Fruit fly (Drosophila melanogaster) whole organism, prepupa: ENCODE data around the gene Tsp2A.
A peak's percentile ranks its signal among the peaks of the same experiment; 100 is the strongest.

Source experiments
- Blimp-1 ChIP-seq: fragments of 200-800 bp; sonication (Bioruptor generic); optimal IDR thresholded peaks from 3 replicates; lab custom pipeline; 2017; ENCODE audit warnings: missing biosample characterization, missing genetic modification characterization, mild to moderate bottlenecking, moderate library complexity, missing genetic modification reagents
- CG10631 ChIP-seq: fragments of 200-800 bp; sonication (Bioruptor generic); optimal IDR thresholded peaks from 2 replicates; lab custom pipeline; 2016; ENCODE audit warnings: missing biosample characterization, missing genetic modification characterization
- CG11294 ChIP-seq: fragments of 200-800 bp; sonication (Bioruptor generic); IDR thresholded peaks from 2 replicates; pipeline ENCODE4 v1.3.6; 2022; ENCODE audit warnings: missing biosample characterization, missing genetic modification characterization
- CG11762 ChIP-seq: fragments of 200-800 bp; sonication (Bioruptor generic); optimal IDR thresholded peaks from 3 replicates; lab custom pipeline; 2016; ENCODE audit warnings: missing biosample characterization, missing genetic modification characterization; ENCODE audit not compliant: insufficient read depth
- CG1621 ChIP-seq: fragments of 200-800 bp; sonication (Bioruptor generic); optimal IDR thresholded peaks from 3 replicates; lab custom pipeline; 2018; ENCODE audit warnings: missing biosample characterization, mild to moderate bottlenecking, missing genetic modification characterization
- CG16779 ChIP-seq: fragments of 200-800 bp; sonication (Bioruptor generic); optimal IDR thresholded peaks from 3 replicates; lab custom pipeline; 2017; ENCODE audit warnings: missing biosample characterization, mild to moderate bottlenecking, missing genetic modification characterization
- CG3032 ChIP-seq: fragments of 200-800 bp; optimal IDR thresholded peaks from 2 replicates; lab custom pipeline; 2019; ENCODE audit warnings: missing biosample characterization, mild to moderate bottlenecking, missing genetic modification characterization, moderate library complexity
- CG31627 ChIP-seq: fragments of 200-800 bp; sonication (Bioruptor generic); optimal IDR thresholded peaks from 3 replicates; lab custom pipeline; 2016; ENCODE audit warnings: missing biosample characterization, missing genetic modification characterization
- CG32006 ChIP-seq: fragments of 200-800 bp; sonication (Bioruptor generic); optimal IDR thresholded peaks from 3 replicates; lab custom pipeline; 2017; ENCODE audit warnings: missing biosample characterization, mild to moderate bottlenecking, missing genetic modification characterization
- CG3919 ChIP-seq: fragments of 200-800 bp; sonication (Bioruptor generic); optimal IDR thresholded peaks from 3 replicates; lab custom pipeline; 2016; ENCODE audit warnings: missing biosample characterization, missing genetic modification characterization
- CG4318 ChIP-seq: fragments of 200-800 bp; sonication (Bioruptor generic); optimal IDR thresholded peaks from 3 replicates; lab custom pipeline; 2017; ENCODE audit warnings: missing biosample characterization, mild to moderate bottlenecking, missing genetic modification characterization
- CG6163 ChIP-seq: fragments of 200-800 bp; sonication (Bioruptor generic); IDR thresholded peaks from 3 replicates; pipeline ENCODE4 v1.3.6; 2022; ENCODE audit warnings: missing biosample characterization, missing genetic modification characterization
- CG6276 ChIP-seq: fragments of 200-800 bp; sonication (Bioruptor generic); optimal IDR thresholded peaks from 2 replicates; lab custom pipeline; 2017; ENCODE audit warnings: missing biosample characterization, mild to moderate bottlenecking, missing genetic modification characterization
- CG6792 ChIP-seq: fragments of 200-800 bp; sonication (Bioruptor generic); optimal IDR thresholded peaks from 3 replicates; lab custom pipeline; 2016; ENCODE audit warnings: missing biosample characterization, missing genetic modification characterization
- CG6808 ChIP-seq: fragments of 200-800 bp; sonication (Bioruptor generic); optimal IDR thresholded peaks from 3 replicates; lab custom pipeline; 2017; ENCODE audit warnings: missing biosample characterization, missing genetic modification characterization, mild to moderate bottlenecking, moderate library complexity, missing genetic modification reagents
- CG6854 ChIP-seq: fragments of 200-800 bp; sonication (Bioruptor generic); optimal IDR thresholded peaks from 2 replicates; lab custom pipeline; 2017; ENCODE audit warnings: missing biosample characterization, mild to moderate bottlenecking, missing genetic modification characterization
- CG7368 ChIP-seq: fragments of 200-800 bp; sonication (Bioruptor generic); optimal IDR thresholded peaks from 3 replicates; lab custom pipeline; 2016; ENCODE audit warnings: missing biosample characterization, missing genetic modification characterization
- CG8119 ChIP-seq: fragments of 200-800 bp; sonication (Bioruptor generic); IDR thresholded peaks from 3 replicates; pipeline ENCODE4 v1.3.6; 2022; ENCODE audit warnings: missing biosample characterization, missing genetic modification characterization
- CG8632 ChIP-seq: fragments of 200-800 bp; sonication (Bioruptor generic); optimal IDR thresholded peaks from 3 replicates; lab custom pipeline; 2016; ENCODE audit warnings: missing biosample characterization, missing genetic modification characterization
- CG9139 ChIP-seq: fragments of 200-800 bp; sonication (Bioruptor generic); optimal IDR thresholded peaks from 3 replicates; lab custom pipeline; 2017; ENCODE audit warnings: missing biosample characterization, mild to moderate bottlenecking, missing genetic modification characterization
- Eip78C ChIP-seq: fragments of 200-800 bp; sonication (Bioruptor generic); peaks from one replicate; lab custom pipeline; 2016; ENCODE audit warnings: missing biosample characterization, missing genetic modification characterization
- Eip93F ChIP-seq: fragments of 200-800 bp; sonication (Bioruptor generic); optimal IDR thresholded peaks from 2 replicates; lab custom pipeline; 2016; ENCODE audit warnings: missing biosample characterization, mild to moderate bottlenecking, missing genetic modification characterization
- Ets21C ChIP-seq: fragments of 200-800 bp; sonication (Bioruptor generic); optimal IDR thresholded peaks from 3 replicates; lab custom pipeline; 2016; ENCODE audit warnings: missing biosample characterization, missing genetic modification characterization
- Hr38 ChIP-seq: sonication (Bioruptor generic); optimal IDR thresholded peaks from 2 replicates; lab custom pipeline; 2016; ENCODE audit warnings: missing biosample characterization, missing genetic modification characterization
- Hr39 ChIP-seq: fragments of 200-800 bp; sonication (Bioruptor generic); optimal IDR thresholded peaks from 2 replicates; lab custom pipeline; 2016; ENCODE audit warnings: missing biosample characterization, missing genetic modification characterization
- Hr4 ChIP-seq: fragments of 200-800 bp; sonication (Bioruptor generic); optimal IDR thresholded peaks from 3 replicates; lab custom pipeline; 2016; ENCODE audit warnings: missing biosample characterization, missing genetic modification characterization
- Lpt ChIP-seq: fragments of 200-800 bp; sonication (Bioruptor generic); optimal IDR thresholded peaks from 3 replicates; lab custom pipeline; 2016; ENCODE audit warnings: missing biosample characterization, missing genetic modification characterization
- Met ChIP-seq: fragments of 200-800 bp; sonication (Bioruptor generic); optimal IDR thresholded peaks from 3 replicates; lab custom pipeline; 2016; ENCODE audit warnings: missing biosample characterization, missing genetic modification characterization
- OdsH ChIP-seq: fragments of 200-800 bp; sonication (Bioruptor generic); optimal IDR thresholded peaks from 3 replicates; lab custom pipeline; 2016; ENCODE audit warnings: missing biosample characterization, missing genetic modification characterization
- Smox ChIP-seq: fragments of 200-800 bp; sonication (Bioruptor generic); optimal IDR thresholded peaks from 3 replicates; lab custom pipeline; 2016; ENCODE audit warnings: missing biosample characterization, missing genetic modification characterization
- Sox102F ChIP-seq: fragments of 200-800 bp; sonication (Bioruptor generic); optimal IDR thresholded peaks from 2 replicates; lab custom pipeline; 2016; ENCODE audit warnings: missing biosample characterization, mild to moderate bottlenecking, missing genetic modification characterization
- Sox15 ChIP-seq: fragments of 200-800 bp; sonication (Bioruptor generic); optimal IDR thresholded peaks from 3 replicates; lab custom pipeline; 2016; ENCODE audit warnings: missing biosample characterization, missing genetic modification characterization
- achi ChIP-seq: fragments of 200-800 bp; sonication (Bioruptor generic); optimal IDR thresholded peaks from 3 replicates; lab custom pipeline; 2016; ENCODE audit warnings: missing biosample characterization, missing genetic modification characterization
- acj6 ChIP-seq: fragments of 200-800 bp; sonication (Bioruptor generic); optimal IDR thresholded peaks from 3 replicates; lab custom pipeline; 2016; ENCODE audit warnings: missing biosample characterization, missing genetic modification characterization
- cyc ChIP-seq: fragments of 200-800 bp; sonication (Bioruptor generic); optimal IDR thresholded peaks from 3 replicates; lab custom pipeline; 2016; ENCODE audit warnings: missing biosample characterization, missing genetic modification characterization
- dac ChIP-seq: fragments of 200-800 bp; sonication (Bioruptor generic); optimal IDR thresholded peaks from 2 replicates; lab custom pipeline; 2017; ENCODE audit warnings: missing biosample characterization, mild to moderate bottlenecking, missing genetic modification characterization
- dsx ChIP-seq: fragments of 200-800 bp; optimal IDR thresholded peaks from 3 replicates; lab custom pipeline; 2019; ENCODE audit warnings: missing biosample characterization, mild to moderate bottlenecking, missing genetic modification characterization, moderate library complexity; ENCODE audit not compliant: poor library complexity, severe bottlenecking
- eg ChIP-seq: fragments of 200-800 bp; sonication (Bioruptor generic); IDR thresholded peaks from 3 replicates; pipeline ENCODE4 v1.3.6; 2022; ENCODE audit warnings: missing biosample characterization, missing genetic modification characterization
- esn ChIP-seq: fragments of 200-800 bp; sonication (Bioruptor generic); optimal IDR thresholded peaks from 2 replicates; lab custom pipeline; 2016; ENCODE audit warnings: missing biosample characterization, mild to moderate bottlenecking, missing genetic modification characterization, moderate library complexity
- fd59A ChIP-seq: fragments of 200-800 bp; sonication (Bioruptor generic); optimal IDR thresholded peaks from 2 replicates; lab custom pipeline; 2017; ENCODE audit warnings: missing biosample characterization, mild to moderate bottlenecking, missing genetic modification characterization, missing genetic modification reagents
- fd85E ChIP-seq: fragments of 200-800 bp; sonication (Bioruptor generic); optimal IDR thresholded peaks from 3 replicates; lab custom pipeline; 2016; ENCODE audit warnings: missing biosample characterization, missing genetic modification characterization
- fkh ChIP-seq: fragments of 200-800 bp; sonication (Bioruptor generic); optimal IDR thresholded peaks from 3 replicates; lab custom pipeline; 2017; ENCODE audit warnings: missing biosample characterization, mild to moderate bottlenecking, missing genetic modification characterization, moderate library complexity
- lz ChIP-seq: fragments of 200-800 bp; sonication (Bioruptor generic); optimal IDR thresholded peaks from 3 replicates; lab custom pipeline; 2016; ENCODE audit warnings: missing biosample characterization, missing genetic modification characterization
- net ChIP-seq: fragments of 200-800 bp; sonication (Bioruptor generic); optimal IDR thresholded peaks from 3 replicates; lab custom pipeline; 2016; ENCODE audit warnings: missing biosample characterization, missing genetic modification characterization
- pdm3 ChIP-seq: fragments of 200-800 bp; sonication (Bioruptor generic); optimal IDR thresholded peaks from 3 replicates; lab custom pipeline; 2016; ENCODE audit warnings: missing biosample characterization, missing genetic modification characterization
- salr ChIP-seq, 2 experiments: fragments of 200-800 bp; sonication (Bioruptor generic); optimal IDR thresholded peaks; 3 replicates each; lab custom pipeline; 2016 to 2018; ENCODE audit warnings: missing biosample characterization in 2 of 2, missing genetic modification characterization in 2 of 2, mild to moderate bottlenecking in 1 of 2
- spab ChIP-seq: fragments of 200-800 bp; sonication (Bioruptor generic); optimal IDR thresholded peaks from 2 replicates; lab custom pipeline; 2017; ENCODE audit warnings: missing biosample characterization, mild to moderate bottlenecking, missing genetic modification characterization, missing genetic modification reagents
- ss ChIP-seq, 2 experiments: fragments of 200-800 bp; sonication (Bioruptor generic); optimal IDR thresholded peaks; 2 replicates in 1 of 2; 3 replicates in 1 of 2; lab custom pipeline; 2017 to 2018; ENCODE audit warnings: mild to moderate bottlenecking in 2 of 2, missing biosample characterization in 2 of 2, missing genetic modification characterization in 2 of 2, moderate library complexity in 1 of 2
- svp ChIP-seq: fragments of 200-800 bp; sonication (Bioruptor generic); peaks from one replicate; lab custom pipeline; 2016; ENCODE audit warnings: missing biosample characterization, missing genetic modification characterization
- topi ChIP-seq: fragments of 200-800 bp; sonication (Bioruptor generic); optimal IDR thresholded peaks from 3 replicates; lab custom pipeline; 2016; ENCODE audit warnings: missing biosample characterization, missing genetic modification characterization
- vri ChIP-seq: fragments of 200-800 bp; sonication (Bioruptor generic); optimal IDR thresholded peaks from 3 replicates; lab custom pipeline; 2016; ENCODE audit warnings: missing biosample characterization, mild to moderate bottlenecking, missing genetic modification characterization

The Tsp2A gene

DNA sequence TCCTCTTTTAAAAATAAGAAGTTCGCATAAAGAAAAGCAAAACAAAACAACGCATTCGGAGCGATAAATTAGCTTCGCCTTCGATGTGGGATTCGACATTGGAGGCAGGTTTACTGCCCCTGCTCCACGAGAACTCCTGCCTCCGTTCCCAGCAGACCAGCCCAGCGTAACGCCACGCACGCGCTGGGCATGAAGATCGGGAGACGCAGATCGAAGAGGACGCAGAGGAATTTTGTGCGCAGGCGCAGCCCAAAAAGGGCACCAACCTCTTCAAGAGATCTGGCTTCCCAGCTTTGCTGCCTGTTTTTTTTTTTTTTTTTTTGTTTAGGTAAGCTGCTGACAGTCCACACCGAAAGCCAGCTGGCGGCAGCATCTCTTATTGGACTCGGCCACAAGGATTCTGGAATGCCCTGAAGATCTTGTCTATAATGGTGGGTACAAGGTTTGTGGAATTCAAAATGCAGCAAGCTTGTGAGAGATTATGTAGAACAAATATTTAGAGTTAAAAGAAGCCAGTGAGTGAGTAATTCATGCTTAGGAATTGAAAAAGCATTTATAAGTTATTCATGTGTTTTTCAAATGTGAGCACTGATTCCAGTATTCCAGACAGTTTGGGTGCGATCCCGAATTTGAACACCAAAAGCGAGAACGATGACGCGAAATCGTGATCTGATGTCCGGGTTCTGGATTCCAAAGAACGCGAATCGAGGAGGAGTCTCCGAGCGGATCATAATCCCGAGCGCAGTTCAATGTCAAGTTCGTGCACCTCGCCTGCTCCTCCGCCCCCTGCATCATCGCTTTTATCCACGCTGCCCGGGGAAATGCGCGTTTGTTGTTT is 26.0 kb upstream of the Tsp2A start:
- TF ChIP-seq CG9139 (GFP tag; lab: Kevin White, UChicago) (no peak), dac (no peak), CG1621 (no peak), Lpt (GFP tag; lab: Kevin White, UChicago) (no peak), Hr39 (GFP tag; lab: Kevin White, UChicago) (peak; percentile 71), OdsH (GFP tag; lab: Kevin White, UChicago) (no peak), CG3919 (peak; percentile 14), eg (GFP tag; lab: Robert Waterston, UW) (no peak), dsx (GFP tag; lab: Kevin White, UChicago) (no peak), salr (GFP tag; optimal IDR thresholded peaks at IDR 0.05; lab: Kevin White, UChicago) (no peak), CG16779 (tag; lab: Kevin White, UChicago) (no peak), svp (peak; percentile 88), CG7368 (GFP tag; lab: Kevin White, UChicago) (no peak), Hr4 (GFP tag; lab: Kevin White, UChicago) (no peak), lz (GFP tag; lab: Kevin White, UChicago) (peak; percentile 71), spab (no peak), net (GFP tag; lab: Kevin White, UChicago) (no peak), vri (GFP tag; lab: Kevin White, UChicago) (peak; percentile 49), Eip93F (GFP tag; lab: Kevin White, UChicago) (no peak), CG6163 (GFP tag; lab: Robert Waterston, UW) (no peak), achi (GFP tag; lab: Kevin White, UChicago) (no peak), CG8119 (GFP tag; lab: Robert Waterston, UW) (no peak), Blimp-1 (GFP tag; lab: Kevin White, UChicago) (no peak), fkh (GFP tag; lab: Kevin White, UChicago) (no peak), CG11762 (GFP tag; lab: Kevin White, UChicago) (no peak), Eip78C (GFP tag; lab: Kevin White, UChicago) (peak; percentile 70), CG6792 (GFP tag; lab: Kevin White, UChicago) (peak; percentile 35), Sox15 (GFP tag; lab: Kevin White, UChicago) (no peak), Smox (GFP tag; lab: Kevin White, UChicago) (peak; percentile 69), Met (peak; percentile 70), Hr38 (GFP tag; lab: Kevin White, UChicago) (no peak), CG11294 (no peak), CG31627 (GFP tag; lab: Kevin White, UChicago) (peak; percentile 64), CG6808 (GFP tag; lab: Kevin White, UChicago) (no peak), CG32006 (GFP tag; lab: Kevin White, UChicago) (no peak), fd59A (GFP tag; lab: Kevin White, UChicago) (no peak), CG10631 (GFP tag; lab: Kevin White, UChicago) (no peak), fd85E (GFP tag; lab: Kevin White, UChicago) (no peak), topi (GFP tag; lab: Kevin White, UChicago) (peak; percentile 70), ss (GFP tag; optimal IDR thresholded peaks at IDR 0.05; lab: Kevin White, UChicago) (peak in 1 of 2 experiments; percentile 1), CG4318 (GFP tag; lab: Kevin White, UChicago) (no peak), CG6276 (GFP tag; lab: Kevin White, UChicago) (no peak), Sox102F (GFP tag; lab: Kevin White, UChicago) (peak; percentile 61), acj6 (GFP tag; lab: Kevin White, UChicago) (no peak), pdm3 (GFP tag; lab: Kevin White, UChicago) (no peak), CG8632 (GFP tag; lab: Kevin White, UChicago) (no peak), cyc (GFP tag; lab: Kevin White, UChicago) (peak; percentile 65), Ets21C (GFP tag; lab: Kevin White, UChicago) (peak; percentile 49), CG3032 (tag; lab: Kevin White, UChicago) (no peak), CG6854 (GFP tag; lab: Kevin White, UChicago) (peak; percentile 81), esn (GFP tag; lab: Kevin White, UChicago) (peak; percentile 67)
